Fruit fly (Drosophila melanogaster): ENCODE data around the gene CG14864.

DNA sequence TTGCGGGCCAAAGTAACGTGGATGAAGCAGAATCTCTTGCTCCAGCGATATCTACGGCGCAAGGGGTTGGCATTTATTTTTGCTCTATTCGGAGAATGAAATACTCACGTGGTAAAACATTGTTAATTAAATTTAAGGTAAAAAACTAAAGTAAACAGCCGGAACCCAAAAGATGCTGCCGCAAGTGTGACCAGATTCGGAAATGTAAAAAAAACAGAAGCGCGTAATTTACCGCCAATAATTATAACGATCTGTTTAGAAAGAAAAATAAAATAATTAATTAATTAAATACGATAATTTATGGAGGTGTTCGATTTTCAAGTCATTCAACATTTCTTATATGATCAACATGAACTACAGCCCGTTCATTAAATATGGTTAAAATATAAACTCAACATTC is 45.4 kb downstream of the CG14864 start, which contains the start of gene Polr2G:
- TF ChIP-seq CG33017 (tag; optimal IDR thresholded peaks at IDR 0.05), result no peak
- no peak for TF ChIP-seq cnc (optimal IDR thresholded peaks at IDR 0.05)
- no peak for TF ChIP-seq Mnt (GFP tag; optimal IDR thresholded peaks at IDR 0.05)
- TF ChIP-seq pad (GFP tag; optimal IDR thresholded peaks at IDR 0.05), result no peak
- TF ChIP-seq CG5204 (GFP tag; optimal IDR thresholded peaks at IDR 0.05), result no peak
- no peak for TF ChIP-seq Clk (GFP tag; optimal IDR thresholded peaks at IDR 0.05)
